Worm (Caenorhabditis elegans): Measurements from ENCODE around the gene C17F4.2.

DNA sequence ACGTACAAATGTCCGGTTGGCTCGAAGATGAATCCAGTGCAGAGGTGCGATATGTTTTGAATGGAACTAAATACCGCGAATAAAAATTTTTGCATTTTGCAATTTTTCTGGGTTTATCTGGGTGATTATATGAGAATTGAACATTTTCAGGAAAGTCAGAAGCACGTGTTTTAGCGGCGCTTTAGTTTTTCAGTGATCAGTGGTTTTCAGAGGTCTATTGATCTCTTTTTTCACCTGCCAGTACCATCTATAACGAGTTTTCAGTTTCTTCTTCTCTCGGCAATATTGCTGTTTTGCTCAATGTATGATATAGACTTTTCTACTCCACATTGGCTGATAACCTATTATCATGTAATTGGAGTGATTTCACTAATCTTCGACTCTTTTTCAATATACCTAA lies 38.6 kb downstream of the C17F4.2 start, which contains the start of gene sri-63:
- TF ChIP-seq unc-130 (GFP tag; optimal IDR thresholded peaks at IDR 0.05): no peak
- no peak for TF ChIP-seq chd-7 (tag; optimal IDR thresholded peaks at IDR 0.05)
- TF ChIP-seq efl-1 (GFP tag; optimal IDR thresholded peaks at IDR 0.05): no peak
- TF ChIP-seq rec-8 (tag; optimal IDR thresholded peaks at IDR 0.05): no peak
- no peak for TF ChIP-seq Y53F4B.3 (GFP tag; IDR thresholded peaks at IDR 0.05)
- TF ChIP-seq dpff-1 (tag; optimal IDR thresholded peaks at IDR 0.05): no peak
- TF ChIP-seq ceh-27 (GFP tag; optimal IDR thresholded peaks at IDR 0.05): no peak
- TF ChIP-seq mel-28 (tag; optimal IDR thresholded peaks at IDR 0.05; ENCODE audit: borderline replicate concordance): no peak
- TF ChIP-seq D2030.7 (GFP tag; IDR thresholded peaks at IDR 0.05): no peak
- TF ChIP-seq nhr-120 (GFP tag; IDR thresholded peaks at IDR 0.05): no peak
- TF ChIP-seq unc-62 (GFP tag; optimal IDR thresholded peaks at IDR 0.05): no peak
- no peak for TF ChIP-seq gei-17 (GFP tag; optimal IDR thresholded peaks at IDR 0.05)
- no peak for TF ChIP-seq snpc-4 (GFP tag; optimal IDR thresholded peaks at IDR 0.05)
- TF ChIP-seq snpc-4 (tag; optimal IDR thresholded peaks at IDR 0.05): no peak
